Worm (Caenorhabditis elegans) whole organism, L1 larva: Measurements from ENCODE around the gene zmp-5.
A peak's percentile ranks its signal among the peaks of the same experiment; 100 is the strongest.

ENCODE experiments used
- F16B12.6 ChIP-seq: fragments of 150-350 bp; optimal IDR thresholded peaks from 2 replicates; lab custom pipeline; 2014; ENCODE audit warnings: missing biosample characterization, missing genetic modification characterization
- ceh-8 ChIP-seq: fragments of 200-800 bp; sonication (Bioruptor generic); optimal IDR thresholded peaks from 2 replicates; lab custom pipeline; 2018; ENCODE audit warnings: mild to moderate bottlenecking, missing genetic modification characterization, moderate library complexity, missing compliant biosample characterization
- dpl-1 ChIP-seq, 3 experiments: fragments of 150-350 bp in 2 of 3; sonication (generic microtip) in 1 of 3; optimal IDR thresholded peaks; 2 replicates each; lab custom pipeline; 2014 to 2017; ENCODE audit warnings: missing biosample characterization in 3 of 3, missing genetic modification characterization in 3 of 3, missing genetic modification reagents in 3 of 3
- lin-14 ChIP-seq: fragments of 200-800 bp; sonication (Bioruptor generic); optimal IDR thresholded peaks from 2 replicates; lab custom pipeline; 2018; ENCODE audit warnings: mild to moderate bottlenecking, missing genetic modification characterization, moderate library complexity, missing compliant biosample characterization
- unc-62 ChIP-seq: fragments of 150-350 bp; optimal IDR thresholded peaks from 2 replicates; lab custom pipeline; 2014; ENCODE audit warnings: missing biosample characterization, missing genetic modification reagents, missing genetic modification characterization

- TF ChIP-seq dpl-1 (GFP tag; optimal IDR thresholded peaks at IDR 0.05; lab: Kevin White, UChicago) (no peak), F16B12.6 (tag; lab: Kevin White, UChicago) (no peak), lin-14 (peak; percentile 1), unc-62 (GFP tag; lab: Kevin White, UChicago) (no peak), ceh-8 (no peak)
Measured at ce11 chrX:12663537-12663936, 16.6 kb downstream of the zmp-5 start, which contains the start of gene nlp-76.
